Fruit fly (Drosophila melanogaster) whole organism, embryonic: Measurements from ENCODE around the gene Iyd.

Source experiments
- ATbp ChIP-seq: fragments of 200-800 bp; sonication (Bioruptor generic); optimal IDR thresholded peaks from 2 replicates; lab custom pipeline; 2017; ENCODE audit warnings: missing biosample characterization, mild to moderate bottlenecking, missing genetic modification characterization, missing genetic modification reagents
- Atf6 ChIP-seq: fragments of 200-800 bp; sonication (Bioruptor generic); IDR thresholded peaks from 2 replicates; pipeline ENCODE4 v1.3.6; 2022; ENCODE audit warnings: missing biosample characterization, missing genetic modification characterization
- CG12219 ChIP-seq: fragments of 200-800 bp; sonication (Bioruptor generic); optimal IDR thresholded peaks from 3 replicates; lab custom pipeline; 2018; ENCODE audit warnings: missing biosample characterization, mild to moderate bottlenecking, missing genetic modification characterization
- CG13287 ChIP-seq: fragments of 200-800 bp; sonication (Bioruptor generic); IDR thresholded peaks from 2 replicates; pipeline ENCODE4 v1.3.6; 2022; ENCODE audit warnings: missing biosample characterization, missing genetic modification characterization; ENCODE audit not compliant: partially characterized antibody
- CG15696 ChIP-seq: fragments of 200-800 bp; sonication (Bioruptor generic); optimal IDR thresholded peaks from 2 replicates; lab custom pipeline; 2019; ENCODE audit warnings: missing biosample characterization, mild to moderate bottlenecking, missing genetic modification characterization, moderate library complexity
- CG17361 ChIP-seq: fragments of 200-800 bp; sonication (Bioruptor generic); IDR thresholded peaks from 3 replicates; pipeline ENCODE4 v1.3.6; 2022; ENCODE audit warnings: missing biosample characterization, missing genetic modification characterization
- CG17612 ChIP-seq: fragments of 200-800 bp; sonication (Bioruptor generic); IDR thresholded peaks from 2 replicates; pipeline ENCODE4 v1.3.6; 2022; ENCODE audit warnings: missing biosample characterization, missing genetic modification characterization
- CG3838 ChIP-seq: fragments of 200-800 bp; sonication (Bioruptor generic); optimal IDR thresholded peaks from 3 replicates; lab custom pipeline; 2016; ENCODE audit warnings: missing biosample characterization, missing genetic modification characterization
- CG4360 ChIP-seq: fragments of 200-800 bp; sonication (Bioruptor generic); IDR thresholded peaks from 2 replicates; pipeline ENCODE4 v1.3.6; 2022; ENCODE audit warnings: missing biosample characterization, missing genetic modification characterization
- CG5953 ChIP-seq: fragments of 200-800 bp; sonication (Bioruptor generic); IDR thresholded peaks from 2 replicates; pipeline ENCODE4 v1.3.6; 2022; ENCODE audit warnings: missing biosample characterization, missing genetic modification characterization
- CG7928 ChIP-seq: fragments of 200-800 bp; sonication (Bioruptor generic); optimal IDR thresholded peaks from 2 replicates; lab custom pipeline; 2017; ENCODE audit warnings: missing biosample characterization, mild to moderate bottlenecking, missing genetic modification characterization
- CG9817 ChIP-seq: fragments of 200-800 bp; sonication (Bioruptor generic); optimal IDR thresholded peaks from 2 replicates; lab custom pipeline; 2018; ENCODE audit warnings: missing biosample characterization, mild to moderate bottlenecking, missing genetic modification characterization, moderate library complexity
- CHES-1-like ChIP-seq: fragments of 200-800 bp; sonication (Bioruptor generic); optimal IDR thresholded peaks from 2 replicates; lab custom pipeline; 2016; ENCODE audit warnings: missing biosample characterization, missing genetic modification characterization
- Dad ChIP-seq: fragments of 200-800 bp; sonication (Bioruptor generic); optimal IDR thresholded peaks from 3 replicates; lab custom pipeline; 2016; ENCODE audit warnings: missing biosample characterization, missing genetic modification characterization
- Dip3 ChIP-seq: fragments of 200-800 bp; sonication (Bioruptor generic); optimal IDR thresholded peaks from 3 replicates; lab custom pipeline; 2016; ENCODE audit warnings: missing biosample characterization, missing genetic modification characterization
- Doc3 ChIP-seq: fragments of 200-800 bp; sonication (Bioruptor generic); IDR thresholded peaks from 3 replicates; pipeline ENCODE4 v1.3.6; 2022; ENCODE audit warnings: missing biosample characterization, missing genetic modification characterization; ENCODE audit not compliant: partially characterized antibody
- Dref ChIP-seq: fragments of 200-800 bp; sonication (Bioruptor generic); IDR thresholded peaks from 2 replicates; pipeline ENCODE4 v1.3.6; 2022; ENCODE audit warnings: missing biosample characterization, missing genetic modification characterization
- Drgx ChIP-seq: fragments of 200-800 bp; sonication (Bioruptor generic); IDR thresholded peaks from 2 replicates; pipeline ENCODE4 v1.3.6; 2022; ENCODE audit warnings: missing biosample characterization, missing genetic modification characterization
- E2f1 ChIP-seq: fragments of 200-800 bp; sonication (Bioruptor generic); IDR thresholded peaks from 2 replicates; pipeline ENCODE4 v1.3.6; 2022; ENCODE audit warnings: missing biosample characterization, missing genetic modification characterization
- HLH4C ChIP-seq: fragments of 200-800 bp; sonication (Bioruptor generic); IDR thresholded peaks from 3 replicates; pipeline ENCODE4 v1.3.6; 2022; ENCODE audit warnings: missing biosample characterization, missing genetic modification characterization; ENCODE audit not compliant: partially characterized antibody
- Hsf ChIP-seq: fragments of 200-800 bp; sonication (Bioruptor generic); optimal IDR thresholded peaks from 3 replicates; lab custom pipeline; 2016; ENCODE audit warnings: missing biosample characterization, missing genetic modification characterization
- NfI ChIP-seq: fragments of 200-800 bp; sonication (Bioruptor generic); optimal IDR thresholded peaks from 3 replicates; lab custom pipeline; 2018; ENCODE audit warnings: missing biosample characterization, mild to moderate bottlenecking, missing genetic modification characterization, moderate library complexity
- Rx ChIP-seq: fragments of 200-800 bp; sonication (Bioruptor generic); IDR thresholded peaks from 2 replicates; pipeline ENCODE4 v1.3.6; 2022; ENCODE audit warnings: missing biosample characterization, missing genetic modification characterization
- Side ChIP-seq: fragments of 200-800 bp; sonication (Bioruptor generic); optimal IDR thresholded peaks from 2 replicates; lab custom pipeline; 2016; ENCODE audit warnings: missing biosample characterization, missing genetic modification characterization
- ac ChIP-seq: fragments of 200-800 bp; sonication (Bioruptor generic); optimal IDR thresholded peaks from 3 replicates; lab custom pipeline; 2017; ENCODE audit warnings: missing biosample characterization, mild to moderate bottlenecking, missing genetic modification characterization
- al ChIP-seq: fragments of 200-800 bp; sonication (Bioruptor generic); IDR thresholded peaks from 2 replicates; pipeline ENCODE4 v1.3.6; 2022; ENCODE audit warnings: missing biosample characterization, missing genetic modification characterization
- ara ChIP-seq: fragments of 200-800 bp; sonication (Bioruptor generic); IDR thresholded peaks from 2 replicates; pipeline ENCODE4 v1.3.6; 2022; ENCODE audit warnings: missing biosample characterization, missing genetic modification characterization
- crc ChIP-seq: fragments of 200-800 bp; sonication (Bioruptor generic); optimal IDR thresholded peaks from 2 replicates; lab custom pipeline; 2016; ENCODE audit warnings: missing biosample characterization, missing genetic modification characterization
- dati ChIP-seq: fragments of 200-800 bp; sonication (Bioruptor generic); IDR thresholded peaks from 2 replicates; pipeline ENCODE4 v1.3.6; 2022; ENCODE audit warnings: missing biosample characterization, missing genetic modification characterization
- dpn ChIP-seq, 2 experiments: fragments of 200-800 bp; sonication (Bioruptor generic); optimal IDR thresholded peaks; 3 replicates each; lab custom pipeline; 2016; ENCODE audit warnings: missing biosample characterization in 2 of 2, missing genetic modification characterization in 2 of 2
- grau ChIP-seq: fragments of 200-800 bp; optimal IDR thresholded peaks from 3 replicates; lab custom pipeline; 2019; ENCODE audit warnings: missing biosample characterization, mild to moderate bottlenecking, missing genetic modification characterization, moderate library complexity
- gt ChIP-seq: fragments of 200-800 bp; sonication (Bioruptor generic); IDR thresholded peaks from 2 replicates; pipeline ENCODE4 v1.3.6; 2022; ENCODE audit warnings: missing biosample characterization, missing genetic modification characterization
- her ChIP-seq: fragments of 200-800 bp; sonication (Bioruptor generic); optimal IDR thresholded peaks from 2 replicates; lab custom pipeline; 2016; ENCODE audit warnings: missing biosample characterization, missing genetic modification characterization
- hkb ChIP-seq, 2 experiments: fragments of 200-800 bp in 1 of 2; fragments of >200 bp in 1 of 2; sonication (Bioruptor generic) in 1 of 2; IDR thresholded peaks in 1 of 2; optimal IDR thresholded peaks in 1 of 2; 2 replicates each; pipeline versions ENCODE4 v1.3.6 to Lab custom; 2017 to 2022; ENCODE audit warnings: missing biosample characterization in 1 of 2, missing genetic modification characterization in 1 of 2
- knrl ChIP-seq: fragments of 200-800 bp; sonication (Bioruptor generic); IDR thresholded peaks from 3 replicates; pipeline ENCODE4 v1.3.6; 2022; ENCODE audit warnings: missing biosample characterization, missing genetic modification characterization; ENCODE audit not compliant: partially characterized antibody
- lab ChIP-seq: fragments of 200-800 bp; sonication (Bioruptor generic); optimal IDR thresholded peaks from 3 replicates; lab custom pipeline; 2017; ENCODE audit warnings: missing biosample characterization, missing genetic modification characterization, mild to moderate bottlenecking, moderate library complexity, missing genetic modification reagents
- lilli ChIP-seq: fragments of 200-800 bp; sonication (Bioruptor generic); optimal IDR thresholded peaks from 3 replicates; lab custom pipeline; 2016; ENCODE audit warnings: missing biosample characterization, missing genetic modification characterization
- lola ChIP-seq, 3 experiments: fragments of >200 bp in 2 of 3; fragments of 200-800 bp in 1 of 3; sonication (Bioruptor generic) in 1 of 3; optimal IDR thresholded peaks; 2 replicates each; lab custom pipeline; 2017 to 2019; ENCODE audit warnings: missing biosample characterization in 3 of 3, missing genetic modification characterization in 3 of 3, mild to moderate bottlenecking in 1 of 3, moderate library complexity in 1 of 3
- lov ChIP-seq, 2 experiments: fragments of 200-800 bp in 1 of 2; fragments of >200 bp in 1 of 2; sonication (Bioruptor generic) in 1 of 2; IDR thresholded peaks in 1 of 2; optimal IDR thresholded peaks in 1 of 2; 2 replicates in 1 of 2; 3 replicates in 1 of 2; pipeline versions ENCODE4 v1.3.6 to Lab custom; 2017 to 2022; ENCODE audit warnings: missing biosample characterization in 1 of 2, missing genetic modification characterization in 1 of 2
- mld ChIP-seq: fragments of 200-800 bp; sonication (Bioruptor generic); IDR thresholded peaks from 3 replicates; pipeline ENCODE4 v1.3.6; 2022; ENCODE audit warnings: missing biosample characterization, missing genetic modification characterization; ENCODE audit not compliant: partially characterized antibody
- oc ChIP-seq: fragments of 200-800 bp; sonication (Bioruptor generic); optimal IDR thresholded peaks from 2 replicates; lab custom pipeline; 2018; ENCODE audit warnings: missing biosample characterization, mild to moderate bottlenecking, missing genetic modification characterization, moderate library complexity
- psq ChIP-seq: fragments of 200-800 bp; sonication (Bioruptor generic); optimal IDR thresholded peaks from 2 replicates; lab custom pipeline; 2017; ENCODE audit warnings: missing biosample characterization, missing genetic modification characterization
- schlank ChIP-seq: fragments of 200-800 bp; sonication (Bioruptor generic); optimal IDR thresholded peaks from 2 replicates; lab custom pipeline; 2018; ENCODE audit warnings: missing biosample characterization, mild to moderate bottlenecking, missing genetic modification characterization
- scrt ChIP-seq: fragments of 200-800 bp; sonication (Bioruptor generic); optimal IDR thresholded peaks from 2 replicates; lab custom pipeline; 2018; ENCODE audit warnings: missing biosample characterization, mild to moderate bottlenecking, missing genetic modification characterization, moderate library complexity
- sens-2 ChIP-seq: fragments of 200-800 bp; sonication (Bioruptor generic); IDR thresholded peaks from 2 replicates; pipeline ENCODE4 v1.3.6; 2022; ENCODE audit warnings: missing biosample characterization, missing genetic modification characterization
- sisA ChIP-seq: fragments of 200-800 bp; sonication (Bioruptor generic); IDR thresholded peaks from 2 replicates; pipeline ENCODE4 v1.3.6; 2022; ENCODE audit warnings: missing biosample characterization, missing genetic modification characterization
- sr ChIP-seq: fragments of 200-800 bp; sonication (Bioruptor generic); IDR thresholded peaks from 3 replicates; pipeline ENCODE4 v1.3.6; 2022; ENCODE audit warnings: missing biosample characterization, missing genetic modification characterization
- usp ChIP-seq: fragments of >200 bp; optimal IDR thresholded peaks from 2 replicates; lab custom pipeline; 2017; ENCODE audit warnings: missing biosample characterization, missing genetic modification characterization
- wor ChIP-seq: fragments of 200-800 bp; sonication (Bioruptor generic); IDR thresholded peaks from 2 replicates; pipeline ENCODE4 v1.3.6; 2022; ENCODE audit warnings: missing biosample characterization, missing genetic modification characterization
- zfh1 ChIP-seq: fragments of 200-800 bp; sonication (Bioruptor generic); IDR thresholded peaks from 3 replicates; pipeline ENCODE4 v1.3.6; 2022; ENCODE audit warnings: missing biosample characterization, missing genetic modification characterization

Gene Iyd

DNA sequence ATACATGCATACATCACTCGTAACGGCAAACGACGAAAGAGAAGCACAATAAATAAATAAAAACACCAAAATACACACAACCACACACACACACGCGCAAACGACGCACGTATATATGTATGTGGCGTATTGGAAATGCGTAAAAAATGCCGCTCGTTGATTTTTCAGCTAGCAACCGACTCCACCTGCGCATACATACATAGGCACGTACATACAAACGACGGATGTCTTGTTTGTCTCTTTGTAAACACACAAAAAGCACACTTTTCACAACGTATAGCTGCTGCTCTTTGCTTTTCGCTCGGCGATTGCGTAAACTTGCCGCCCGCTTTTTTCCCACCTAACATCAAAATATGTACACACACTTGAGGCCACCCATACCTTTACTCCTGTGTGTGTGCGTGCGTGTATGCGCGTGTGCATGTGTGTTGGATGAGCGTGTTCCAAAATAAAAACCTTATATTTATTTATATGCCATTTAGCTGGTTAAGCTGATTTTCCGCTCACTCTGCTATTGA lies 23.9 kb upstream of the Iyd start (continued):
- 0 out of 3 replicates have a peak, but pooled peaks have one; percentile 18 for TF ChIP-seq zfh1 (GFP tag; lab: Robert Waterston, UW)
- TF ChIP-seq Dip3 (GFP tag; lab: Kevin White, UChicago): no peak
- peak; percentile 59 for TF ChIP-seq schlank (tag; lab: Kevin White, UChicago)
- no peak for TF ChIP-seq Hsf (GFP tag; lab: Kevin White, UChicago)
- no peak for TF ChIP-seq hkb (optimal IDR thresholded peaks at IDR 0.05; lab: Kevin White, UChicago)
- 0 out of 2 replicates have a peak, but pooled peaks have one; percentile 13 for TF ChIP-seq hkb (GFP tag; IDR thresholded peaks at IDR 0.05; lab: Robert Waterston, UW)
- no peak for TF ChIP-seq CG7928
- TF ChIP-seq CHES-1-like (GFP tag; lab: Kevin White, UChicago): peak; percentile 27
- peak; percentile 26 for TF ChIP-seq CG15696 (tag; lab: Kevin White, UChicago)
- no peak for TF ChIP-seq mld (GFP tag; lab: Robert Waterston, UW)
- no peak for TF ChIP-seq Drgx
- peak; percentile 59; the same call in 1 of the 2 replicates for TF ChIP-seq Atf6
- TF ChIP-seq knrl (GFP tag; lab: Robert Waterston, UW): no peak
- TF ChIP-seq her (GFP tag; lab: Kevin White, UChicago): no peak
- no peak for TF ChIP-seq dpn (GFP tag; optimal IDR thresholded peaks at IDR 0.05; lab: Kevin White, UChicago)
- TF ChIP-seq Doc3 (GFP tag; lab: Robert Waterston, UW): no peak
- no peak for TF ChIP-seq sisA (GFP tag; lab: Robert Waterston, UW)
- no peak for TF ChIP-seq grau (tag; lab: Kevin White, UChicago)
- no peak for TF ChIP-seq al
- TF ChIP-seq lov (optimal IDR thresholded peaks at IDR 0.05; lab: Kevin White, UChicago): no peak
- no peak for TF ChIP-seq lov (GFP tag; IDR thresholded peaks at IDR 0.05; lab: Robert Waterston, UW)
- TF ChIP-seq ATbp: peak; percentile 66
- TF ChIP-seq ac (GFP tag; lab: Kevin White, UChicago): peak; percentile 49
- TF ChIP-seq lola (GFP tag; optimal IDR thresholded peaks at IDR 0.05; lab: Kevin White, UChicago): peak in 1 of 3 experiments; percentile 62
- TF ChIP-seq CG17612 (GFP tag; lab: Robert Waterston, UW): no peak
- TF ChIP-seq CG5953 (GFP tag; lab: Robert Waterston, UW): no peak
- TF ChIP-seq Rx: no peak
- peak; percentile 10 for TF ChIP-seq psq (GFP tag; lab: Kevin White, UChicago)
- no peak for TF ChIP-seq crc (GFP tag; lab: Kevin White, UChicago)
- TF ChIP-seq CG3838 (GFP tag; lab: Kevin White, UChicago): no peak
- TF ChIP-seq CG17361 (GFP tag; lab: Robert Waterston, UW): no peak; the same call in 2 of the 3 replicates
- TF ChIP-seq Side (GFP tag; lab: Kevin White, UChicago): peak; percentile 29
- TF ChIP-seq NfI (GFP tag; lab: Kevin White, UChicago): no peak
- peak; percentile 9 for TF ChIP-seq oc (tag; lab: Kevin White, UChicago)
- no peak for TF ChIP-seq CG9817
- TF ChIP-seq sr (GFP tag; lab: Robert Waterston, UW): peak; percentile 37; the same call in 1 of the 3 replicates
- TF ChIP-seq Dref (GFP tag; lab: Robert Waterston, UW): no peak
- TF ChIP-seq Dad: no peak
- TF ChIP-seq wor (GFP tag; lab: Robert Waterston, UW): no peak
- TF ChIP-seq CG4360 (GFP tag; lab: Robert Waterston, UW): peak; percentile 5; the same call in 1 of the 2 replicates
- no peak for TF ChIP-seq HLH4C (GFP tag; lab: Robert Waterston, UW)
- TF ChIP-seq CG13287 (GFP tag; lab: Robert Waterston, UW): no peak
- no peak for TF ChIP-seq E2f1 (GFP tag; lab: Robert Waterston, UW)
- TF ChIP-seq scrt: peak; percentile 41
- TF ChIP-seq CG12219 (GFP tag; lab: Kevin White, UChicago): peak; percentile 13
- TF ChIP-seq lab (GFP tag; lab: Kevin White, UChicago): peak; percentile 83
- TF ChIP-seq dati: no peak
- TF ChIP-seq lilli (GFP tag; lab: Kevin White, UChicago): peak; percentile 5
- no peak for TF ChIP-seq sens-2
- no peak for TF ChIP-seq gt
- no peak for TF ChIP-seq usp (GFP tag; lab: Kevin White, UChicago)
- no peak for TF ChIP-seq ara
